Fruit fly (Drosophila melanogaster): ENCODE measurements around the gene Daxx.

dm6 chr2L:6471978-6472776, 8.6 kb upstream of the Daxx start:
- TF ChIP-seq lmd (GFP tag; IDR thresholded peaks at IDR 0.05) (0 out of 2 replicates have a peak, but pooled peaks have one; percentile 14), ara (GFP tag; IDR thresholded peaks at IDR 0.05) (no peak)

All from whole organism, embryonic.